Worm (Caenorhabditis elegans): Measurements from ENCODE around the gene atg-13.
A peak's percentile ranks its signal among the peaks of the same experiment; 100 is the strongest.

atg-13 gene

ce11 chrIII:8109459-8110057 lies 48.4 kb downstream of the atg-13 start (continued):
- peak; percentile 66 to 85 for TF ChIP-seq lin-35 (GFP tag; optimal IDR thresholded peaks at IDR 0.05)
- peak; percentile 74 for TF ChIP-seq nhr-19 (GFP tag; conservative IDR thresholded peaks at IDR 0.05)
- TF ChIP-seq hlh-17 (GFP tag; optimal IDR thresholded peaks at IDR 0.05; ENCODE audit: borderline replicate concordance), result no peak
- TF ChIP-seq pqm-1 (tag; optimal IDR thresholded peaks at IDR 0.05), result no peak
- TF ChIP-seq mdl-1 (tag; optimal IDR thresholded peaks at IDR 0.05), result peak in 1 of 2 experiments; percentile 80
- no peak for TF ChIP-seq sptf-1 (tag; optimal IDR thresholded peaks at IDR 0.05)
- peak; percentile 62 to 68 for TF ChIP-seq efl-1 (optimal IDR thresholded peaks at IDR 0.05)
- TF ChIP-seq efl-1 (GFP tag; optimal IDR thresholded peaks at IDR 0.05 in 1 of 2), result peak; percentile 50 to 96
- TF ChIP-seq nhr-90 (tag; optimal IDR thresholded peaks at IDR 0.05; ENCODE audit: poor library complexity), result peak; percentile 68
- TF ChIP-seq sox-4 (tag; optimal IDR thresholded peaks at IDR 0.05), result no peak
- TF ChIP-seq lir-3 (tag; optimal IDR thresholded peaks at IDR 0.05; ENCODE audit: poor library complexity), result peak; percentile 41
- peak; percentile 19 for TF ChIP-seq blmp-1 (tag; optimal IDR thresholded peaks at IDR 0.05)
- TF ChIP-seq ceh-90 (tag; optimal IDR thresholded peaks at IDR 0.05), result no peak
- peak; percentile 55 for TF ChIP-seq irx-1 (tag; optimal IDR thresholded peaks at IDR 0.05)
- peak; percentile 61 for TF ChIP-seq unc-86 (tag; optimal IDR thresholded peaks at IDR 0.05)
- TF ChIP-seq nhr-20 (tag; optimal IDR thresholded peaks at IDR 0.05), result peak; percentile 78
- TF ChIP-seq ceh-82 (tag; optimal IDR thresholded peaks at IDR 0.05), result peak in 2 of 3 experiments; percentile 32 to 74
- TF ChIP-seq dsc-1 (tag; optimal IDR thresholded peaks at IDR 0.05), result peak; percentile 79
- TF ChIP-seq lsy-2 (tag; optimal IDR thresholded peaks at IDR 0.05), result peak; percentile 70 to 89
- TF ChIP-seq fkh-8 (tag; optimal IDR thresholded peaks at IDR 0.05), result peak; percentile 80
- TF ChIP-seq elt-2 (tag; optimal IDR thresholded peaks at IDR 0.05), result no peak
- peak; percentile 37 to 59 (median 56) for TF ChIP-seq dpl-1 (GFP tag; optimal IDR thresholded peaks at IDR 0.05)
- TF ChIP-seq skn-1 (tag; optimal IDR thresholded peaks at IDR 0.05), result peak; percentile 76
- no peak for TF ChIP-seq lin-39 (tag; optimal IDR thresholded peaks at IDR 0.05)
- no peak for TF ChIP-seq lin-15B (tag; optimal IDR thresholded peaks at IDR 0.05)
- peak; percentile 67 for TF ChIP-seq tbx-2 (tag; optimal IDR thresholded peaks at IDR 0.05)
- TF ChIP-seq hpl-2 (GFP tag; optimal IDR thresholded peaks at IDR 0.05), result no peak
- TF ChIP-seq nhr-85 (tag), result peak; percentile 78
- TF ChIP-seq unc-62 (GFP tag; optimal IDR thresholded peaks at IDR 0.05), result no peak
- TF ChIP-seq nhr-77 (tag; optimal IDR thresholded peaks at IDR 0.05), result peak; percentile 58
- TF ChIP-seq ceh-88 (GFP tag; IDR thresholded peaks at IDR 0.05), result peak; percentile 56
- peak in 2 of 6 experiments; percentile 22 to 24 for TF ChIP-seq elt-3 (tag; optimal IDR thresholded peaks at IDR 0.05)
- TF ChIP-seq swsn-7 (tag; optimal IDR thresholded peaks at IDR 0.05), result peak; percentile 79
- TF ChIP-seq fos-1 (tag; optimal IDR thresholded peaks at IDR 0.05), result peak; percentile 37
- peak; percentile 34 for TF ChIP-seq C04F5.9 (tag; optimal IDR thresholded peaks at IDR 0.05)
- TF ChIP-seq nhr-47 (tag; optimal IDR thresholded peaks at IDR 0.05), result peak; percentile 83
- TF ChIP-seq nhr-237 (tag; optimal IDR thresholded peaks at IDR 0.05), result no peak
- TF ChIP-seq F16B12.6 (tag; optimal IDR thresholded peaks at IDR 0.05), result peak; percentile 11
- no peak for TF ChIP-seq ceh-63 (GFP tag; optimal IDR thresholded peaks at IDR 0.05)
- TF ChIP-seq fkh-4 (tag; optimal IDR thresholded peaks at IDR 0.05; ENCODE audit: borderline replicate concordance), result no peak
- TF ChIP-seq jun-1 (tag; optimal IDR thresholded peaks at IDR 0.05), result peak; percentile 42
- TF ChIP-seq pax-3 (tag; optimal IDR thresholded peaks at IDR 0.05), result peak; percentile 55
- no peak for TF ChIP-seq alr-1 (tag; optimal IDR thresholded peaks at IDR 0.05; ENCODE audit: borderline replicate concordance)
- peak; percentile 68 for TF ChIP-seq xbp-1 (tag; optimal IDR thresholded peaks at IDR 0.05)
- TF ChIP-seq fkh-10 (GFP tag; optimal IDR thresholded peaks at IDR 0.05), result peak; percentile 60
- TF ChIP-seq egl-27 (tag; optimal IDR thresholded peaks at IDR 0.05), result peak in 1 of 2 experiments; percentile 9
- peak; percentile 12 for TF ChIP-seq zip-4 (GFP tag; optimal IDR thresholded peaks at IDR 0.05)
- TF ChIP-seq ces-1 (GFP tag; optimal IDR thresholded peaks at IDR 0.05), result no peak
